Fruit fly (Drosophila melanogaster) whole organism, embryonic: ENCODE results near the gene CG11790.

Experiments
- Asciz ChIP-seq: fragments of 200-800 bp; sonication (Bioruptor generic); optimal IDR thresholded peaks from 2 replicates; lab custom pipeline; 2017; ENCODE audit warnings: missing biosample characterization, mild to moderate bottlenecking, missing genetic modification characterization, missing genetic modification reagents
- Awh ChIP-seq: fragments of 200-800 bp; sonication (Bioruptor generic); IDR thresholded peaks from 2 replicates; pipeline ENCODE4, ENCODE4 v1.3.6; 2022; ENCODE audit warnings: missing biosample characterization, missing genetic modification characterization
- B-H2 ChIP-seq: fragments of 200-800 bp; sonication (Bioruptor generic); optimal IDR thresholded peaks from 2 replicates; lab custom pipeline; 2018; ENCODE audit warnings: missing biosample characterization, mild to moderate bottlenecking, missing genetic modification characterization
- Bgb ChIP-seq: fragments of 200-800 bp; sonication (Bioruptor generic); IDR thresholded peaks from 2 replicates; pipeline ENCODE4 v1.3.6; 2022; ENCODE audit warnings: missing biosample characterization, missing genetic modification characterization; ENCODE audit not compliant: partially characterized antibody
- CG12071 ChIP-seq: fragments of 200-800 bp; sonication (Bioruptor generic); optimal IDR thresholded peaks from 3 replicates; lab custom pipeline; 2018; ENCODE audit warnings: missing biosample characterization, mild to moderate bottlenecking, missing genetic modification characterization
- CG12659 ChIP-seq: fragments of 200-800 bp; sonication (Bioruptor generic); optimal IDR thresholded peaks from 3 replicates; lab custom pipeline; 2017; ENCODE audit warnings: mild to moderate bottlenecking, missing biosample characterization, missing genetic modification reagents, missing genetic modification characterization
- CG12942 ChIP-seq: fragments of 200-800 bp; sonication (Bioruptor generic); optimal IDR thresholded peaks from 3 replicates; lab custom pipeline; 2016; ENCODE audit warnings: missing biosample characterization, missing genetic modification characterization
- CG1603 ChIP-seq: fragments of 200-800 bp; sonication (Bioruptor generic); optimal IDR thresholded peaks from 2 replicates; lab custom pipeline; 2019; ENCODE audit warnings: missing biosample characterization, mild to moderate bottlenecking, missing genetic modification characterization, moderate library complexity
- CG2875 ChIP-seq: fragments of 200-800 bp; sonication (Bioruptor generic); optimal IDR thresholded peaks from 2 replicates; lab custom pipeline; 2017; ENCODE audit warnings: missing biosample characterization, mild to moderate bottlenecking, missing genetic modification characterization, missing genetic modification reagents
- CG4730 ChIP-seq: fragments of 200-800 bp; sonication (Bioruptor generic); IDR thresholded peaks from 2 replicates; pipeline ENCODE4 v1.3.6; 2022; ENCODE audit warnings: missing biosample characterization, missing genetic modification characterization
- CG5180 ChIP-seq: fragments of 200-800 bp; sonication (Bioruptor generic); optimal IDR thresholded peaks from 3 replicates; lab custom pipeline; 2017; ENCODE audit warnings: missing biosample characterization, missing genetic modification characterization, mild to moderate bottlenecking, moderate library complexity, missing genetic modification reagents
- CG7745 ChIP-seq: fragments of 200-800 bp; sonication (Bioruptor generic); optimal IDR thresholded peaks from 2 replicates; lab custom pipeline; 2018; ENCODE audit warnings: missing biosample characterization, mild to moderate bottlenecking, missing genetic modification characterization, moderate library complexity
- CG8089 ChIP-seq: fragments of 200-800 bp; sonication (Bioruptor generic); optimal IDR thresholded peaks from 3 replicates; lab custom pipeline; 2016; ENCODE audit warnings: missing biosample characterization, missing genetic modification characterization
- CG8290 ChIP-seq, 3 experiments: fragments of 200-800 bp; sonication (Bioruptor generic); optimal IDR thresholded peaks; 2 replicates each; lab custom pipeline; 2016 to 2019; ENCODE audit warnings: missing biosample characterization in 3 of 3, missing genetic modification characterization in 3 of 3, mild to moderate bottlenecking in 2 of 3, moderate library complexity in 1 of 3
- CG9932 ChIP-seq: fragments of 200-800 bp; sonication (Bioruptor generic); IDR thresholded peaks from 2 replicates; pipeline ENCODE4 v1.3.6; 2022; ENCODE audit warnings: missing biosample characterization, missing genetic modification characterization
- CTCF ChIP-seq: fragments of 200-800 bp; sonication (Bioruptor generic); optimal IDR thresholded peaks from 2 replicates; lab custom pipeline; 2017; ENCODE audit warnings: missing biosample characterization, mild to moderate bottlenecking, missing genetic modification characterization, moderate library complexity
- Dip3 ChIP-seq: fragments of 200-800 bp; sonication (Bioruptor generic); optimal IDR thresholded peaks from 3 replicates; lab custom pipeline; 2016; ENCODE audit warnings: missing biosample characterization, missing genetic modification characterization
- Dref ChIP-seq: fragments of 200-800 bp; sonication (Bioruptor generic); IDR thresholded peaks from 2 replicates; pipeline ENCODE4 v1.3.6; 2022; ENCODE audit warnings: missing biosample characterization, missing genetic modification characterization
- HLH3B ChIP-seq: fragments of 200-800 bp; sonication (Bioruptor generic); IDR thresholded peaks from 2 replicates; pipeline ENCODE4 v1.3.6; 2022; ENCODE audit warnings: missing biosample characterization, missing genetic modification characterization
- Kr ChIP-seq: fragments of 200-800 bp; sonication (Bioruptor generic); optimal IDR thresholded peaks from 2 replicates; lab custom pipeline; 2017; ENCODE audit warnings: missing biosample characterization, mild to moderate bottlenecking, missing genetic modification characterization
- MESR4 ChIP-seq: fragments of 200-800 bp; sonication (Bioruptor generic); optimal IDR thresholded peaks from 2 replicates; lab custom pipeline; 2018; ENCODE audit warnings: missing biosample characterization, mild to moderate bottlenecking, missing genetic modification characterization, moderate library complexity
- Med ChIP-seq: fragments of 200-800 bp; sonication (Bioruptor generic); peaks from one replicate; lab custom pipeline; 2016; ENCODE audit warnings: missing biosample characterization, missing genetic modification characterization, mild to moderate bottlenecking, inconsistent platforms, moderate library complexity
- Meics ChIP-seq: fragments of 200-800 bp; sonication (Bioruptor generic); optimal IDR thresholded peaks from 2 replicates; lab custom pipeline; 2017; ENCODE audit warnings: missing biosample characterization, mild to moderate bottlenecking, missing genetic modification characterization
- NC2β ChIP-seq: fragments of 200-800 bp; sonication (Bioruptor generic); optimal IDR thresholded peaks from 2 replicates; lab custom pipeline; 2016; ENCODE audit warnings: missing biosample characterization, missing genetic modification characterization
- Oli ChIP-seq: fragments of 200-800 bp; sonication (Bioruptor generic); optimal IDR thresholded peaks from 2 replicates; lab custom pipeline; 2018; ENCODE audit warnings: missing biosample characterization, mild to moderate bottlenecking, missing genetic modification characterization, moderate library complexity
- Scr ChIP-seq: fragments of 200-800 bp; sonication (Bioruptor generic); IDR thresholded peaks from 2 replicates; pipeline ENCODE4 v1.3.6; 2022; ENCODE audit warnings: missing biosample characterization, missing genetic modification characterization; ENCODE audit not compliant: partially characterized antibody
- ap ChIP-seq: fragments of 200-800 bp; sonication (Bioruptor generic); IDR thresholded peaks from 2 replicates; pipeline ENCODE4 v1.3.6; 2022; ENCODE audit warnings: missing biosample characterization, missing genetic modification characterization
- cad ChIP-seq: fragments of >200 bp; optimal IDR thresholded peaks from 2 replicates; lab custom pipeline; 2017; ENCODE audit warnings: missing biosample characterization, missing genetic modification characterization
- gcm2 ChIP-seq: fragments of 200-800 bp; sonication (Bioruptor generic); optimal IDR thresholded peaks from 2 replicates; lab custom pipeline; 2016; ENCODE audit warnings: missing biosample characterization, missing genetic modification characterization
- grn ChIP-seq: fragments of 200-800 bp; sonication (Bioruptor generic); optimal IDR thresholded peaks from 3 replicates; lab custom pipeline; 2017; ENCODE audit warnings: missing biosample characterization, missing genetic modification characterization
- ham ChIP-seq: fragments of 200-800 bp; sonication (Bioruptor generic); IDR thresholded peaks from 2 replicates; pipeline ENCODE4 v1.3.6; 2022; ENCODE audit warnings: missing biosample characterization, missing genetic modification characterization
- hbn ChIP-seq: fragments of 200-800 bp; sonication (Bioruptor generic); IDR thresholded peaks from 2 replicates; pipeline ENCODE4 v1.3.6; 2022; ENCODE audit warnings: missing biosample characterization, missing genetic modification characterization; ENCODE audit not compliant: partially characterized antibody
- lbe ChIP-seq: fragments of 200-800 bp; sonication (Bioruptor generic); optimal IDR thresholded peaks from 2 replicates; lab custom pipeline; 2016; ENCODE audit warnings: missing biosample characterization, mild to moderate bottlenecking, missing genetic modification characterization
- mirr ChIP-seq: fragments of 200-800 bp; sonication (Bioruptor generic); optimal IDR thresholded peaks from 3 replicates; lab custom pipeline; 2018; ENCODE audit warnings: missing biosample characterization, mild to moderate bottlenecking, missing genetic modification characterization
- otp ChIP-seq: fragments of 200-800 bp; sonication (Bioruptor generic); IDR thresholded peaks from 3 replicates; pipeline ENCODE4, ENCODE4 v1.3.6; 2022; ENCODE audit warnings: missing biosample characterization, missing genetic modification characterization
- pros ChIP-seq: fragments of 200-800 bp; sonication (Bioruptor generic); optimal IDR thresholded peaks from 3 replicates; lab custom pipeline; 2019; ENCODE audit warnings: missing biosample characterization, mild to moderate bottlenecking, missing genetic modification characterization, moderate library complexity
- psq ChIP-seq: fragments of 200-800 bp; sonication (Bioruptor generic); optimal IDR thresholded peaks from 2 replicates; lab custom pipeline; 2017; ENCODE audit warnings: missing biosample characterization, missing genetic modification characterization
- schlank ChIP-seq: fragments of 200-800 bp; sonication (Bioruptor generic); optimal IDR thresholded peaks from 2 replicates; lab custom pipeline; 2018; ENCODE audit warnings: missing biosample characterization, mild to moderate bottlenecking, missing genetic modification characterization
- sd ChIP-seq: fragments of 200-800 bp; sonication (Bioruptor generic); optimal IDR thresholded peaks from 3 replicates; lab custom pipeline; 2018; ENCODE audit warnings: missing biosample characterization, mild to moderate bottlenecking, missing genetic modification characterization, moderate library complexity
- sqz ChIP-seq: fragments of 200-800 bp; sonication (Bioruptor generic); optimal IDR thresholded peaks from 3 replicates; lab custom pipeline; 2018; ENCODE audit warnings: missing biosample characterization, mild to moderate bottlenecking, missing genetic modification characterization
- tap ChIP-seq: fragments of 200-800 bp; optimal IDR thresholded peaks from 3 replicates; lab custom pipeline; 2019; ENCODE audit warnings: missing biosample characterization, mild to moderate bottlenecking, missing genetic modification characterization, moderate library complexity
- trh ChIP-seq: fragments of 200-800 bp; sonication (Bioruptor generic); optimal IDR thresholded peaks from 2 replicates; lab custom pipeline; 2016; ENCODE audit warnings: missing biosample characterization, missing genetic modification characterization
- tx ChIP-seq: fragments of 200-800 bp; sonication (Bioruptor generic); optimal IDR thresholded peaks from 2 replicates; lab custom pipeline; 2016; ENCODE audit warnings: missing biosample characterization, missing genetic modification characterization

The CG11790 gene

dm6 chr3R:25049742-25050517, 2.4 kb downstream of the CG11790 start (continued):
- TF ChIP-seq CG12071 (peak; percentile 61), CG12942 (GFP tag; lab: Kevin White, UChicago) (no peak), CG7745 (tag; lab: Kevin White, UChicago) (peak; percentile 38), ham (GFP tag; lab: Robert Waterston, UW) (no peak), Meics (GFP tag; lab: Kevin White, UChicago) (peak; percentile 42), CG12659 (GFP tag; lab: Kevin White, UChicago) (peak; percentile 34), sqz (GFP tag; lab: Kevin White, UChicago) (peak; percentile 34), Dref (GFP tag; lab: Robert Waterston, UW) (no peak), CG5180 (GFP tag; lab: Kevin White, UChicago) (peak; percentile 86), sd (tag; lab: Kevin White, UChicago) (peak; percentile 58), Awh (GFP tag; lab: Robert Waterston, UW) (no peak), grn (peak; percentile 55), schlank (tag; lab: Kevin White, UChicago) (peak; percentile 3), NC2β (GFP tag; lab: Kevin White, UChicago) (no peak), hbn (GFP tag; lab: Robert Waterston, UW) (no peak), otp (no peak), CG8290 (GFP tag; optimal IDR thresholded peaks at IDR 0.05; lab: Kevin White, UChicago) (peak; percentile 60), CG8290 (tag; optimal IDR thresholded peaks at IDR 0.05; lab: Kevin White, UChicago) (peak; percentile 68 to 70), psq (GFP tag; lab: Kevin White, UChicago) (peak; percentile 31), Scr (GFP tag; lab: Robert Waterston, UW) (no peak), pros (GFP tag; lab: Kevin White, UChicago) (peak; percentile 50), lbe (GFP tag; lab: Kevin White, UChicago) (peak; percentile 88), Dip3 (GFP tag; lab: Kevin White, UChicago) (peak; percentile 5), Oli (tag; lab: Kevin White, UChicago) (no peak), CG8089 (GFP tag; lab: Kevin White, UChicago) (no peak), cad (GFP tag; lab: Kevin White, UChicago) (no peak), CG2875 (no peak), ap (no peak), CTCF (no peak), Asciz (peak; percentile 17), B-H2 (GFP tag; lab: Kevin White, UChicago) (peak; percentile 70), tx (GFP tag; lab: Kevin White, UChicago) (no peak), tap (tag; lab: Kevin White, UChicago) (peak; percentile 28), HLH3B (GFP tag; lab: Robert Waterston, UW) (no peak), CG4730 (GFP tag; lab: Robert Waterston, UW) (no peak), CG1603 (tag; lab: Kevin White, UChicago) (peak; percentile 8), trh (GFP tag; lab: Kevin White, UChicago) (no peak), CG9932 (no peak), Med (GFP tag; lab: Kevin White, UChicago) (peak; percentile 80), Bgb (no peak), MESR4 (peak; percentile 56), mirr (GFP tag; lab: Kevin White, UChicago) (peak; percentile 93), gcm2 (GFP tag; lab: Kevin White, UChicago) (peak; percentile 27), Kr (GFP tag; lab: Kevin White, UChicago) (no peak)
- TF ChIP-seq, all 482 proteins: peak for 117
